Fruit fly (Drosophila melanogaster) whole organism, embryonic: ENCODE results near the gene yellow-e.

ENCODE experiments used
- Bdp1 ChIP-seq: fragments of 200-800 bp; sonication (Bioruptor generic); optimal IDR thresholded peaks from 3 replicates; lab custom pipeline; 2016; ENCODE audit warnings: missing biosample characterization, missing genetic modification characterization
- CG1024 ChIP-seq: fragments of 200-800 bp; sonication (Bioruptor generic); IDR thresholded peaks from 2 replicates; pipeline ENCODE4 v1.3.6; 2022; ENCODE audit warnings: missing biosample characterization, missing genetic modification characterization
- CG10267 ChIP-seq: fragments of 200-800 bp; sonication (Bioruptor generic); optimal IDR thresholded peaks from 2 replicates; lab custom pipeline; 2018; ENCODE audit warnings: missing biosample characterization, mild to moderate bottlenecking, missing genetic modification characterization, moderate library complexity
- CG10366 ChIP-seq: fragments of 200-800 bp; sonication (Bioruptor generic); IDR thresholded peaks from 2 replicates; pipeline ENCODE4 v1.3.6; 2022; ENCODE audit warnings: missing biosample characterization, missing genetic modification characterization
- CG10565 ChIP-seq: fragments of 200-800 bp; sonication (Bioruptor generic); optimal IDR thresholded peaks from 3 replicates; lab custom pipeline; 2016; ENCODE audit warnings: missing biosample characterization, mild to moderate bottlenecking, missing genetic modification characterization
- CG12071 ChIP-seq: fragments of 200-800 bp; sonication (Bioruptor generic); optimal IDR thresholded peaks from 3 replicates; lab custom pipeline; 2018; ENCODE audit warnings: missing biosample characterization, mild to moderate bottlenecking, missing genetic modification characterization
- CG12236 ChIP-seq: fragments of 200-800 bp; sonication (Bioruptor generic); optimal IDR thresholded peaks from 2 replicates; lab custom pipeline; 2016; ENCODE audit warnings: missing biosample characterization, missing genetic modification characterization
- CG1603 ChIP-seq: fragments of 200-800 bp; sonication (Bioruptor generic); optimal IDR thresholded peaks from 2 replicates; lab custom pipeline; 2019; ENCODE audit warnings: missing biosample characterization, mild to moderate bottlenecking, missing genetic modification characterization, moderate library complexity
- CG16779 ChIP-seq: fragments of 200-800 bp; sonication (Bioruptor generic); IDR thresholded peaks from 2 replicates; pipeline ENCODE4 v1.3.6; 2022; ENCODE audit warnings: missing biosample characterization, missing genetic modification characterization
- CG17385 ChIP-seq: fragments of 200-800 bp; sonication (Bioruptor generic); optimal IDR thresholded peaks from 3 replicates; lab custom pipeline; 2018; ENCODE audit warnings: missing biosample characterization, mild to moderate bottlenecking, missing genetic modification characterization
- CG1792 ChIP-seq: fragments of 200-800 bp; sonication (Bioruptor generic); optimal IDR thresholded peaks from 2 replicates; lab custom pipeline; 2016; ENCODE audit warnings: missing biosample characterization, missing genetic modification characterization
- CG18764 ChIP-seq: fragments of 200-800 bp; sonication (Bioruptor generic); optimal IDR thresholded peaks from 3 replicates; lab custom pipeline; 2016; ENCODE audit warnings: missing biosample characterization, missing genetic modification characterization
- CG31388 ChIP-seq: fragments of 200-800 bp; sonication (Bioruptor generic); optimal IDR thresholded peaks from 2 replicates; lab custom pipeline; 2016; ENCODE audit warnings: missing biosample characterization, missing genetic modification characterization
- CG32772 ChIP-seq: fragments of 200-800 bp; sonication (Bioruptor generic); IDR thresholded peaks from 2 replicates; pipeline ENCODE4 v1.3.6; 2022; ENCODE audit warnings: missing biosample characterization, missing genetic modification characterization
- CG34376 ChIP-seq: fragments of 200-800 bp; sonication (Bioruptor generic); optimal IDR thresholded peaks from 2 replicates; lab custom pipeline; 2018; ENCODE audit warnings: missing biosample characterization, mild to moderate bottlenecking, missing genetic modification characterization
- CG4854 ChIP-seq: fragments of 200-800 bp; sonication (Bioruptor generic); optimal IDR thresholded peaks from 2 replicates; lab custom pipeline; 2016; ENCODE audit warnings: missing biosample characterization, missing genetic modification characterization, inconsistent platforms
- CG6654 ChIP-seq: fragments of 200-800 bp; sonication (Bioruptor generic); optimal IDR thresholded peaks from 2 replicates; lab custom pipeline; 2017; ENCODE audit warnings: missing biosample characterization, mild to moderate bottlenecking, missing genetic modification characterization
- CG6854 ChIP-seq: fragments of 200-800 bp; sonication (Bioruptor generic); optimal IDR thresholded peaks from 3 replicates; lab custom pipeline; 2017; ENCODE audit warnings: missing biosample characterization, mild to moderate bottlenecking, missing genetic modification characterization
- CG7372 ChIP-seq: fragments of 200-800 bp; sonication (Bioruptor generic); IDR thresholded peaks from 2 replicates; pipeline ENCODE4 v1.3.6; 2022; ENCODE audit warnings: missing biosample characterization, missing genetic modification characterization
- CG8290 ChIP-seq, 3 experiments: fragments of 200-800 bp; sonication (Bioruptor generic); optimal IDR thresholded peaks; 2 replicates each; lab custom pipeline; 2016 to 2019; ENCODE audit warnings: missing biosample characterization in 3 of 3, missing genetic modification characterization in 3 of 3, mild to moderate bottlenecking in 2 of 3, moderate library complexity in 1 of 3
- CG8924 ChIP-seq: fragments of 200-800 bp; optimal IDR thresholded peaks from 3 replicates; lab custom pipeline; 2019; ENCODE audit warnings: missing biosample characterization, mild to moderate bottlenecking, missing genetic modification characterization, moderate library complexity
- CG9797 ChIP-seq: fragments of 200-800 bp; sonication (Bioruptor generic); optimal IDR thresholded peaks from 3 replicates; lab custom pipeline; 2018; ENCODE audit warnings: missing biosample characterization, mild to moderate bottlenecking, missing genetic modification characterization
- Camta ChIP-seq: fragments of 200-800 bp; sonication (Bioruptor generic); optimal IDR thresholded peaks from 2 replicates; lab custom pipeline; 2016; ENCODE audit warnings: missing biosample characterization, missing genetic modification characterization
- Dip3 ChIP-seq: fragments of 200-800 bp; sonication (Bioruptor generic); optimal IDR thresholded peaks from 3 replicates; lab custom pipeline; 2016; ENCODE audit warnings: missing biosample characterization, missing genetic modification characterization
- E2f1 ChIP-seq: fragments of 200-800 bp; sonication (Bioruptor generic); IDR thresholded peaks from 2 replicates; pipeline ENCODE4 v1.3.6; 2022; ENCODE audit warnings: missing biosample characterization, missing genetic modification characterization
- HLHmδ ChIP-seq: fragments of 200-800 bp; sonication (Bioruptor generic); optimal IDR thresholded peaks from 2 replicates; lab custom pipeline; 2018; ENCODE audit warnings: missing biosample characterization, mild to moderate bottlenecking, missing genetic modification characterization, moderate library complexity
- Hand ChIP-seq: fragments of 200-800 bp; sonication (Bioruptor generic); optimal IDR thresholded peaks from 2 replicates; lab custom pipeline; 2017; ENCODE audit warnings: mild to moderate bottlenecking, missing biosample characterization, missing genetic modification reagents, missing genetic modification characterization
- MTF-1 ChIP-seq: fragments of 200-800 bp; sonication (Bioruptor generic); optimal IDR thresholded peaks from 2 replicates; lab custom pipeline; 2018; ENCODE audit warnings: missing biosample characterization, mild to moderate bottlenecking, missing genetic modification characterization, borderline replicate concordance
- NC2β ChIP-seq: fragments of 200-800 bp; sonication (Bioruptor generic); optimal IDR thresholded peaks from 2 replicates; lab custom pipeline; 2016; ENCODE audit warnings: missing biosample characterization, missing genetic modification characterization
- NFAT ChIP-seq: fragments of 200-800 bp; sonication (Bioruptor generic); IDR thresholded peaks from 2 replicates; pipeline ENCODE4 v1.3.6; 2022; ENCODE audit warnings: missing biosample characterization, missing genetic modification characterization
- Nf-YA ChIP-seq: fragments of 200-800 bp; sonication (Bioruptor generic); IDR thresholded peaks from 2 replicates; pipeline ENCODE4 v1.3.6; 2022; ENCODE audit warnings: missing biosample characterization, missing genetic modification characterization
- Nf-YB ChIP-seq: fragments of 200-800 bp; sonication (Bioruptor generic); optimal IDR thresholded peaks from 3 replicates; lab custom pipeline; 2019; ENCODE audit warnings: missing biosample characterization, mild to moderate bottlenecking, missing genetic modification characterization, moderate library complexity
- Oaz ChIP-seq: fragments of 200-800 bp; sonication (Bioruptor generic); IDR thresholded peaks from 2 replicates; pipeline ENCODE4 v1.3.6; 2022; ENCODE audit warnings: missing biosample characterization, missing genetic modification characterization
- Optix ChIP-seq: fragments of 200-800 bp; sonication (Bioruptor generic); IDR thresholded peaks from 3 replicates; pipeline ENCODE4 v1.3.6; 2022; ENCODE audit warnings: missing biosample characterization, missing genetic modification characterization
- Ravus ChIP-seq: fragments of 200-800 bp; sonication (Bioruptor generic); IDR thresholded peaks from 2 replicates; pipeline ENCODE4 v1.3.6; 2022; ENCODE audit warnings: missing biosample characterization, missing genetic modification characterization
- Rfx ChIP-seq: fragments of 200-800 bp; sonication (Bioruptor generic); IDR thresholded peaks from 2 replicates; pipeline ENCODE4 v1.3.6; 2022; ENCODE audit warnings: missing biosample characterization, missing genetic modification characterization
- Usf ChIP-seq: fragments of 200-800 bp; sonication (Bioruptor generic); optimal IDR thresholded peaks from 2 replicates; lab custom pipeline; 2017; ENCODE audit warnings: missing genotype, missing biosample characterization, missing genetic modification characterization
- Xbp1 ChIP-seq: fragments of 200-800 bp; sonication (Bioruptor generic); optimal IDR thresholded peaks from 3 replicates; lab custom pipeline; 2016; ENCODE audit warnings: missing biosample characterization, mild to moderate bottlenecking, missing genetic modification characterization
- abd-A ChIP-seq: fragments of 200-800 bp; sonication (Bioruptor generic); optimal IDR thresholded peaks from 3 replicates; lab custom pipeline; 2019; ENCODE audit warnings: missing biosample characterization, mild to moderate bottlenecking, missing genetic modification characterization, moderate library complexity
- bowl ChIP-seq: fragments of 200-800 bp; sonication (Bioruptor generic); IDR thresholded peaks from 2 replicates; pipeline ENCODE4 v1.3.6; 2022; ENCODE audit warnings: missing biosample characterization, missing genetic modification characterization
- ci ChIP-seq: fragments of 200-800 bp; sonication (Bioruptor generic); IDR thresholded peaks from 3 replicates; pipeline ENCODE4 v1.3.6; 2022; ENCODE audit warnings: missing biosample characterization, missing genetic modification characterization
- jigr1 ChIP-seq: fragments of 200-800 bp; sonication (Bioruptor generic); IDR thresholded peaks from 3 replicates; pipeline ENCODE4 v1.3.6; 2022; ENCODE audit warnings: missing biosample characterization, missing genetic modification characterization
- pfk ChIP-seq: fragments of 200-800 bp; sonication (Bioruptor generic); optimal IDR thresholded peaks from 2 replicates; lab custom pipeline; 2018; ENCODE audit warnings: missing biosample characterization, mild to moderate bottlenecking, missing genetic modification characterization, moderate library complexity
- pum ChIP-seq: fragments of 200-800 bp; sonication (Bioruptor generic); optimal IDR thresholded peaks from 2 replicates; lab custom pipeline; 2016; ENCODE audit warnings: missing biosample characterization, missing genetic modification characterization
- salm ChIP-seq: fragments of 200-800 bp; sonication (Bioruptor generic); optimal IDR thresholded peaks from 2 replicates; lab custom pipeline; 2018; ENCODE audit warnings: missing biosample characterization, mild to moderate bottlenecking, missing genetic modification characterization
- scrt ChIP-seq: fragments of 200-800 bp; sonication (Bioruptor generic); optimal IDR thresholded peaks from 2 replicates; lab custom pipeline; 2018; ENCODE audit warnings: missing biosample characterization, mild to moderate bottlenecking, missing genetic modification characterization, moderate library complexity
- sisA ChIP-seq: fragments of 200-800 bp; sonication (Bioruptor generic); IDR thresholded peaks from 2 replicates; pipeline ENCODE4 v1.3.6; 2022; ENCODE audit warnings: missing biosample characterization, missing genetic modification characterization
- slbo ChIP-seq: fragments of 200-800 bp; sonication (Bioruptor generic); IDR thresholded peaks from 2 replicates; pipeline ENCODE4 v1.3.6; 2022; ENCODE audit warnings: missing biosample characterization, missing genetic modification characterization
- unc-4 ChIP-seq: fragments of 200-800 bp; sonication (Bioruptor generic); IDR thresholded peaks from 2 replicates; pipeline ENCODE4 v1.3.6; 2022; ENCODE audit warnings: missing biosample characterization, missing genetic modification characterization; ENCODE audit not compliant: partially characterized antibody
- unpg ChIP-seq: fragments of 200-800 bp; sonication (Bioruptor generic); optimal IDR thresholded peaks from 3 replicates; lab custom pipeline; 2018; ENCODE audit warnings: missing biosample characterization, mild to moderate bottlenecking, missing genetic modification characterization, moderate library complexity
- z ChIP-seq: fragments of 200-800 bp; sonication (Bioruptor generic); IDR thresholded peaks from 3 replicates; pipeline ENCODE4 v1.3.6; 2022; ENCODE audit warnings: missing biosample characterization, missing genetic modification characterization

The yellow-e gene

dm6 chr3R:13452851-13453255, 37.8 kb upstream of the yellow-e start (continued):
- peak; percentile 38 for TF ChIP-seq NC2β (GFP tag; lab: Kevin White, UChicago)
- TF ChIP-seq CG6854, result peak; percentile 74
- TF ChIP-seq unpg, result peak; percentile 75
- TF ChIP-seq ci (GFP tag; lab: Robert Waterston, UW), result 0 out of 3 replicates have a peak, but pooled peaks have one; percentile 16
- TF ChIP-seq CG31388 (GFP tag; lab: Kevin White, UChicago), result peak; percentile 20
- peak; percentile 41; the same call in 1 of the 2 replicates for TF ChIP-seq CG10366
- peak; percentile 18 for TF ChIP-seq Bdp1
- TF ChIP-seq slbo (GFP tag; lab: Robert Waterston, UW), result peak; percentile 68
- no peak for TF ChIP-seq Optix (GFP tag; lab: Robert Waterston, UW)
- peak; percentile 24 for TF ChIP-seq salm (tag; lab: Kevin White, UChicago)
- no peak for TF ChIP-seq CG1024 (GFP tag; lab: Robert Waterston, UW)
- peak; percentile 50 for TF ChIP-seq CG6654 (GFP tag; lab: Kevin White, UChicago)
- peak; percentile 66 for TF ChIP-seq Nf-YB (GFP tag; lab: Kevin White, UChicago)
- no peak for TF ChIP-seq NFAT
- TF ChIP-seq E2f1, result peak; percentile 66
- TF ChIP-seq CG12071, result peak; percentile 15
- TF ChIP-seq CG4854 (GFP tag; lab: Kevin White, UChicago), result peak; percentile 64
- TF ChIP-seq Ravus (GFP tag; lab: Robert Waterston, UW), result peak; percentile 27
- TF ChIP-seq CG8290 (GFP tag; optimal IDR thresholded peaks at IDR 0.05; lab: Kevin White, UChicago), result peak; percentile 34
- TF ChIP-seq CG8290 (tag; optimal IDR thresholded peaks at IDR 0.05; lab: Kevin White, UChicago), result no peak
- TF ChIP-seq abd-A (tag; lab: Kevin White, UChicago), result no peak
- peak; percentile 59 for TF ChIP-seq Dip3 (GFP tag; lab: Kevin White, UChicago)
- TF ChIP-seq scrt, result peak; percentile 66
- no peak for TF ChIP-seq CG9797
- peak; percentile 55 for TF ChIP-seq sisA
- TF ChIP-seq Hand (GFP tag; lab: Kevin White, UChicago), result peak; percentile 41
- no peak for TF ChIP-seq CG1792 (GFP tag; lab: Kevin White, UChicago)
- no peak for TF ChIP-seq Oaz (GFP tag; lab: Robert Waterston, UW)
- TF ChIP-seq Usf, result peak; percentile 67
- no peak for TF ChIP-seq CG10565 (GFP tag; lab: Kevin White, UChicago)
- peak; percentile 79 for TF ChIP-seq CG10267
- peak; percentile 74 for TF ChIP-seq Rfx (GFP tag; lab: Robert Waterston, UW)
- TF ChIP-seq CG12236 (GFP tag; lab: Kevin White, UChicago), result peak; percentile 42
- TF ChIP-seq CG8924 (tag; lab: Kevin White, UChicago), result peak; percentile 84
- TF ChIP-seq Camta (GFP tag; lab: Kevin White, UChicago), result peak; percentile 53
- TF ChIP-seq MTF-1 (GFP tag; lab: Kevin White, UChicago), result peak; percentile 12
- peak; percentile 83 for TF ChIP-seq Xbp1 (GFP tag; lab: Kevin White, UChicago)
- no peak for TF ChIP-seq z (GFP tag; lab: Robert Waterston, UW)
- no peak for TF ChIP-seq HLHmδ
- peak; percentile 42; the same call in 1 of the 2 replicates for TF ChIP-seq Nf-YA (GFP tag; lab: Robert Waterston, UW)
- TF ChIP-seq CG34376 (GFP tag; lab: Kevin White, UChicago), result peak; percentile 38
- peak; percentile 63 for TF ChIP-seq CG7372 (GFP tag; lab: Robert Waterston, UW)
- peak; percentile 74 for TF ChIP-seq CG17385 (GFP tag; lab: Kevin White, UChicago)
- TF ChIP-seq CG16779 (GFP tag; lab: Robert Waterston, UW), result no peak
- peak; percentile 39 for TF ChIP-seq CG18764
- peak; percentile 56; the same call in 1 of the 3 replicates for TF ChIP-seq jigr1 (GFP tag; lab: Robert Waterston, UW)
- TF ChIP-seq pum (GFP tag; lab: Kevin White, UChicago), result peak; percentile 45
- TF ChIP-seq pfk (GFP tag; lab: Kevin White, UChicago), result no peak
- no peak for TF ChIP-seq unc-4 (GFP tag; lab: Robert Waterston, UW)
- peak; percentile 52 for TF ChIP-seq CG32772 (GFP tag; lab: Robert Waterston, UW)
- no peak for TF ChIP-seq bowl
- peak; percentile 35 for TF ChIP-seq CG1603 (tag; lab: Kevin White, UChicago)
